Fruit fly (Drosophila melanogaster) whole organism, adult: ENCODE results near the gene PMP34.

Source experiments
- CG11617 ChIP-seq: fragments of 200-800 bp; sonication (Bioruptor generic); optimal IDR thresholded peaks from 2 replicates; lab custom pipeline; 2017; ENCODE audit warnings: mild to moderate bottlenecking, missing biosample characterization, missing genetic modification reagents, missing genetic modification characterization
- CG12768 ChIP-seq: fragments of 200-800 bp; sonication (Bioruptor generic); optimal IDR thresholded peaks from 2 replicates; lab custom pipeline; 2017; ENCODE audit warnings: missing biosample characterization, missing genetic modification characterization, mild to moderate bottlenecking, moderate library complexity, missing genetic modification reagents
- CG14711 ChIP-seq: fragments of 200-800 bp; sonication (Bioruptor generic); optimal IDR thresholded peaks from 2 replicates; lab custom pipeline; 2018; ENCODE audit warnings: missing biosample characterization, mild to moderate bottlenecking, missing genetic modification characterization, moderate library complexity
- CG1620 ChIP-seq: fragments of 200-800 bp; sonication (Bioruptor generic); optimal IDR thresholded peaks from 2 replicates; lab custom pipeline; 2016; ENCODE audit warnings: missing biosample characterization, missing genetic modification characterization
- CG33017 ChIP-seq: fragments of 200-800 bp; sonication (Bioruptor generic); optimal IDR thresholded peaks from 2 replicates; lab custom pipeline; 2018; ENCODE audit warnings: missing biosample characterization, mild to moderate bottlenecking, missing genetic modification characterization, moderate library complexity
- CG5204 ChIP-seq: fragments of 200-800 bp; sonication (Bioruptor generic); optimal IDR thresholded peaks from 2 replicates; lab custom pipeline; 2016; ENCODE audit warnings: missing biosample characterization, missing genetic modification characterization
- CG7045 ChIP-seq: fragments of 200-800 bp; sonication (Bioruptor generic); optimal IDR thresholded peaks from 2 replicates; lab custom pipeline; 2017; ENCODE audit warnings: missing biosample characterization, mild to moderate bottlenecking, missing genetic modification characterization
- CG7101 ChIP-seq: fragments of 200-800 bp; sonication (Bioruptor generic); optimal IDR thresholded peaks from 2 replicates; lab custom pipeline; 2018; ENCODE audit warnings: missing biosample characterization, mild to moderate bottlenecking, missing genetic modification characterization, moderate library complexity
- Clk ChIP-seq: fragments of 200-800 bp; sonication (Bioruptor generic); optimal IDR thresholded peaks from 2 replicates; lab custom pipeline; 2017; ENCODE audit warnings: missing biosample characterization, missing genetic modification characterization
- Crg-1 ChIP-seq: fragments of 200-800 bp; sonication (Bioruptor generic); optimal IDR thresholded peaks from 2 replicates; lab custom pipeline; 2016; ENCODE audit warnings: missing biosample characterization, missing genetic modification characterization
- Hr96 ChIP-seq: fragments of 200-800 bp; sonication (Bioruptor generic); optimal IDR thresholded peaks from 2 replicates; lab custom pipeline; 2016; ENCODE audit warnings: missing biosample characterization, missing genetic modification characterization
- Mnt ChIP-seq: fragments of 200-800 bp; sonication (Bioruptor generic); optimal IDR thresholded peaks from 2 replicates; lab custom pipeline; 2016; ENCODE audit warnings: missing biosample characterization, mild to moderate bottlenecking, missing genetic modification characterization
- bab1 ChIP-seq: fragments of 200-800 bp; sonication (Bioruptor generic); optimal IDR thresholded peaks from 3 replicates; lab custom pipeline; 2019; ENCODE audit warnings: missing biosample characterization, mild to moderate bottlenecking, missing genetic modification characterization, moderate library complexity
- cic ChIP-seq: fragments of 200-800 bp; sonication (Bioruptor generic); optimal IDR thresholded peaks from 2 replicates; lab custom pipeline; 2017; ENCODE audit warnings: missing biosample characterization, mild to moderate bottlenecking, missing genetic modification characterization, moderate library complexity
- cnc ChIP-seq, 2 experiments: fragments of >200 bp; optimal IDR thresholded peaks; 2 replicates each; lab custom pipeline; 2017
- kay ChIP-seq: fragments of 200-800 bp; sonication (Bioruptor generic); peaks from one replicate; lab custom pipeline; 2016; ENCODE audit warnings: missing biosample characterization, missing genetic modification characterization, borderline replicate concordance
- ovo ChIP-seq: fragments of 200-800 bp; sonication (Bioruptor generic); optimal IDR thresholded peaks from 2 replicates; lab custom pipeline; 2016; ENCODE audit warnings: missing biosample characterization, missing genetic modification characterization
- pad ChIP-seq: fragments of 200-800 bp; sonication (Bioruptor generic); optimal IDR thresholded peaks from 3 replicates; lab custom pipeline; 2017; ENCODE audit warnings: missing biosample characterization, missing genetic modification characterization, mild to moderate bottlenecking, moderate library complexity, missing genetic modification reagents
- tj ChIP-seq: fragments of 200-800 bp; sonication (Bioruptor generic); optimal IDR thresholded peaks from 3 replicates; lab custom pipeline; 2017; ENCODE audit warnings: missing biosample characterization, mild to moderate bottlenecking, missing genetic modification characterization, moderate library complexity
- toe ChIP-seq: fragments of 200-800 bp; sonication (Bioruptor generic); optimal IDR thresholded peaks from 2 replicates; lab custom pipeline; 2016; ENCODE audit warnings: missing biosample characterization, missing genetic modification characterization

Gene PMP34

dm6 chr3L:4340227-4340626 is 21.7 kb downstream of the PMP34 start:
- TF ChIP-seq CG33017 (tag; lab: Kevin White, UChicago): no peak
- TF ChIP-seq CG7101 (tag; lab: Kevin White, UChicago): no peak
- no peak for TF ChIP-seq CG12768 (GFP tag; lab: Kevin White, UChicago)
- TF ChIP-seq kay (GFP tag; lab: Kevin White, UChicago): no peak
- TF ChIP-seq pad (GFP tag; lab: Kevin White, UChicago): no peak
- no peak for TF ChIP-seq tj (GFP tag; lab: Kevin White, UChicago)
- TF ChIP-seq CG11617 (GFP tag; lab: Kevin White, UChicago): no peak
- TF ChIP-seq Mnt (GFP tag; lab: Kevin White, UChicago): no peak
- no peak for TF ChIP-seq Clk (GFP tag; lab: Kevin White, UChicago)
- no peak for TF ChIP-seq CG1620 (GFP tag; lab: Kevin White, UChicago)
- TF ChIP-seq Hr96: no peak
- TF ChIP-seq CG5204: no peak
- no peak for TF ChIP-seq toe (GFP tag; lab: Kevin White, UChicago)
- no peak for TF ChIP-seq cic (GFP tag; lab: Kevin White, UChicago)
- no peak for TF ChIP-seq bab1

- TF ChIP-seq tj (GFP tag; lab: Kevin White, UChicago): no peak
- TF ChIP-seq kay (GFP tag; lab: Kevin White, UChicago): peak; percentile 11
- TF ChIP-seq cnc (optimal IDR thresholded peaks at IDR 0.05; lab: Kevin White, UChicago): no peak
- no peak for TF ChIP-seq CG33017 (tag; lab: Kevin White, UChicago)
- TF ChIP-seq Clk (GFP tag; lab: Kevin White, UChicago): no peak
- TF ChIP-seq CG7101 (tag; lab: Kevin White, UChicago): no peak
- TF ChIP-seq CG1620 (GFP tag; lab: Kevin White, UChicago): no peak
- no peak for TF ChIP-seq Crg-1 (GFP tag; lab: Kevin White, UChicago)
- TF ChIP-seq ovo (GFP tag; lab: Kevin White, UChicago): no peak
Observed at dm6 chr3L:4341078-4341477, 22.5 kb downstream of the PMP34 start.

- TF ChIP-seq Crg-1 (GFP tag; lab: Kevin White, UChicago): no peak
- no peak for TF ChIP-seq pad (GFP tag; lab: Kevin White, UChicago)
- no peak for TF ChIP-seq bab1
- no peak for TF ChIP-seq toe (GFP tag; lab: Kevin White, UChicago)
- no peak for TF ChIP-seq Mnt (GFP tag; lab: Kevin White, UChicago)
- no peak for TF ChIP-seq Hr96
- no peak for TF ChIP-seq Clk (GFP tag; lab: Kevin White, UChicago)
- TF ChIP-seq CG12768 (GFP tag; lab: Kevin White, UChicago): no peak
Observed at dm6 chr3L:4346379-4346778, 27.8 kb downstream of the PMP34 start.

dm6 chr3L:4348072-4348471 is 29.5 kb downstream of the PMP34 start:
- TF ChIP-seq Clk (GFP tag; lab: Kevin White, UChicago): no peak
- no peak for TF ChIP-seq CG33017 (tag; lab: Kevin White, UChicago)
- no peak for TF ChIP-seq Hr96
- no peak for TF ChIP-seq cnc (optimal IDR thresholded peaks at IDR 0.05; lab: Kevin White, UChicago)
- TF ChIP-seq bab1: no peak
- no peak for TF ChIP-seq tj (GFP tag; lab: Kevin White, UChicago)
- TF ChIP-seq kay (GFP tag; lab: Kevin White, UChicago): no peak
- no peak for TF ChIP-seq ovo (GFP tag; lab: Kevin White, UChicago)
- TF ChIP-seq CG12768 (GFP tag; lab: Kevin White, UChicago): no peak
- TF ChIP-seq CG14711 (tag; lab: Kevin White, UChicago): no peak
- no peak for TF ChIP-seq CG11617 (GFP tag; lab: Kevin White, UChicago)
- TF ChIP-seq CG7101 (tag; lab: Kevin White, UChicago): no peak
- no peak for TF ChIP-seq Mnt (GFP tag; lab: Kevin White, UChicago)

- TF ChIP-seq CG1620 (GFP tag; lab: Kevin White, UChicago) (no peak), Mnt (GFP tag; lab: Kevin White, UChicago) (no peak)
Observed at dm6 chr3L:4348839-4349238, 30.3 kb downstream of the PMP34 start.

dm6 chr3L:4349314-4349713 is 30.8 kb downstream of the PMP34 start:
- TF ChIP-seq CG11617 (GFP tag; lab: Kevin White, UChicago): no peak
- TF ChIP-seq Crg-1 (GFP tag; lab: Kevin White, UChicago): no peak
- TF ChIP-seq Hr96: no peak
- no peak for TF ChIP-seq Mnt (GFP tag; lab: Kevin White, UChicago)
- no peak for TF ChIP-seq cic (GFP tag; lab: Kevin White, UChicago)
- TF ChIP-seq CG7045 (GFP tag; lab: Kevin White, UChicago): no peak
- no peak for TF ChIP-seq CG7101 (tag; lab: Kevin White, UChicago)
- no peak for TF ChIP-seq CG33017 (tag; lab: Kevin White, UChicago)
- TF ChIP-seq ovo (GFP tag; lab: Kevin White, UChicago): no peak
- no peak for TF ChIP-seq CG1620 (GFP tag; lab: Kevin White, UChicago)
- TF ChIP-seq CG5204: no peak

- TF ChIP-seq Crg-1 (GFP tag; lab: Kevin White, UChicago) (no peak), CG5204 (no peak), CG1620 (GFP tag; lab: Kevin White, UChicago) (no peak), CG7101 (tag; lab: Kevin White, UChicago) (no peak), bab1 (no peak), pad (GFP tag; lab: Kevin White, UChicago) (no peak)
Observed at dm6 chr3L:4352009-4352408, 33.5 kb downstream of the PMP34 start.
